Fruit fly (Drosophila melanogaster): Measurements from ENCODE around the gene CG14963.

The CG14963 gene

dm6 chr3L:3164951-3165350 lies 7.4 kb downstream of the CG14963 start, which contains the start of gene CG32280 (continued):
- TF ChIP-seq Sin3A (optimal IDR thresholded peaks at IDR 0.05) (peak; percentile 41), CG9609 (GFP tag; optimal IDR thresholded peaks at IDR 0.05) (peak; percentile 20), chm (GFP tag; IDR thresholded peaks at IDR 0.05) (peak; percentile 40; the same call in 1 of the 2 replicates), CG4730 (GFP tag; IDR thresholded peaks at IDR 0.05) (no peak), lilli (GFP tag; optimal IDR thresholded peaks at IDR 0.05) (peak; percentile 48), ac (GFP tag; optimal IDR thresholded peaks at IDR 0.05) (no peak), zfh2 (GFP tag; optimal IDR thresholded peaks at IDR 0.05) (peak; percentile 31), CG8944 (GFP tag; optimal IDR thresholded peaks at IDR 0.05) (no peak), shn (GFP tag; optimal IDR thresholded peaks at IDR 0.05) (peak; percentile 56), hb (GFP tag; IDR thresholded peaks at IDR 0.05; ENCODE audit: partially characterized antibody) (peak; percentile 73), mirr (GFP tag; optimal IDR thresholded peaks at IDR 0.05) (peak; percentile 0), D19B (GFP tag; optimal IDR thresholded peaks at IDR 0.05) (peak; percentile 22), CG10462 (GFP tag; optimal IDR thresholded peaks at IDR 0.05) (no peak), unpg (GFP tag; optimal IDR thresholded peaks at IDR 0.05) (peak; percentile 20), sna (GFP tag; IDR thresholded peaks at IDR 0.05; ENCODE audit: partially characterized antibody) (peak; percentile 81), Xbp1 (GFP tag; optimal IDR thresholded peaks at IDR 0.05) (peak; percentile 13), dm (GFP tag; optimal IDR thresholded peaks at IDR 0.05) (peak; percentile 26), CG9797 (GFP tag; optimal IDR thresholded peaks at IDR 0.05) (peak; percentile 77), NfI (GFP tag; optimal IDR thresholded peaks at IDR 0.05) (no peak), CG3847 (GFP tag; IDR thresholded peaks at IDR 0.05) (peak; percentile 41; the same call in 1 of the 2 replicates), CG42726 (GFP tag; IDR thresholded peaks at IDR 0.05; ENCODE audit: partially characterized antibody) (peak; percentile 76; the same call in 1 of the 2 replicates), Opbp (GFP tag; IDR thresholded peaks at IDR 0.05; ENCODE audit: partially characterized antibody) (peak; percentile 87; the same call in 2 of the 3 replicates), ash1 (GFP tag; optimal IDR thresholded peaks at IDR 0.05) (no peak), tna (GFP tag; IDR thresholded peaks at IDR 0.05; ENCODE audit: partially characterized antibody) (peak; percentile 85), CG16863 (GFP tag; optimal IDR thresholded peaks at IDR 0.05) (no peak), CG3838 (GFP tag; optimal IDR thresholded peaks at IDR 0.05) (no peak), CG4617 (GFP tag; optimal IDR thresholded peaks at IDR 0.05; ENCODE audit: borderline replicate concordance) (peak; percentile 52), CG2889 (GFP tag; IDR thresholded peaks at IDR 0.05) (no peak), knrl (GFP tag; IDR thresholded peaks at IDR 0.05; ENCODE audit: partially characterized antibody) (peak; percentile 80), BEAF-32 (GFP tag; optimal IDR thresholded peaks at IDR 0.05) (peak; percentile 85), HLH4C (GFP tag; IDR thresholded peaks at IDR 0.05; ENCODE audit: partially characterized antibody) (peak; percentile 86), CG13424 (tag; optimal IDR thresholded peaks at IDR 0.05) (no peak), ro (GFP tag; IDR thresholded peaks at IDR 0.05) (no peak), zf30C (GFP tag; optimal IDR thresholded peaks at IDR 0.05) (peak; percentile 85), Adf1 (GFP tag; IDR thresholded peaks at IDR 0.05) (0 out of 2 replicates have a peak, but pooled peaks have one; percentile 12), CG2199 (GFP tag; IDR thresholded peaks at IDR 0.05) (0 out of 3 replicates have a peak, but pooled peaks have one; percentile 6), crp (GFP tag; optimal IDR thresholded peaks at IDR 0.05) (no peak), sd (tag; optimal IDR thresholded peaks at IDR 0.05) (peak; percentile 82), CG11247 (GFP tag; IDR thresholded peaks at IDR 0.05) (no peak), NFAT (GFP tag; IDR thresholded peaks at IDR 0.05) (peak; percentile 40; the same call in 1 of the 2 replicates), CG34422 (GFP tag; IDR thresholded peaks at IDR 0.05) (no peak; the same call in 2 of the 3 replicates), PHDP (tag; optimal IDR thresholded peaks at IDR 0.05) (peak; percentile 4), Jarid2 (GFP tag; optimal IDR thresholded peaks at IDR 0.05) (no peak), toy (GFP tag; IDR thresholded peaks at IDR 0.05) (no peak), NC2β (GFP tag; optimal IDR thresholded peaks at IDR 0.05) (peak; percentile 33), pb (GFP tag; optimal IDR thresholded peaks at IDR 0.05) (peak; percentile 7), Nf-YA (GFP tag; IDR thresholded peaks at IDR 0.05) (no peak), CG1647 (GFP tag; optimal IDR thresholded peaks at IDR 0.05) (no peak), Mrtf (GFP tag; IDR thresholded peaks at IDR 0.05) (no peak), CG12659 (GFP tag; optimal IDR thresholded peaks at IDR 0.05) (peak; percentile 65)
